Worm (Caenorhabditis elegans) whole organism, young adult: ENCODE measurements around the gene B0513.90.

Experiments used
- F49E8.2 ChIP-seq: sonication (generic microtip); optimal IDR thresholded peaks from 3 replicates; lab custom pipeline; 2017; ENCODE audit warnings: missing genetic modification characterization, mild to moderate bottlenecking, missing compliant biosample characterization, antibody characterized with exemption, moderate library complexity; ENCODE audit not compliant: insufficient read depth
- T26A5.8 ChIP-seq: sonication (generic microtip); optimal IDR thresholded peaks from 2 replicates; lab custom pipeline; 2016; ENCODE audit warnings: missing genetic modification characterization, missing compliant biosample characterization
- attf-5 ChIP-seq: fragments of 200-800 bp; sonication (Bioruptor generic); optimal IDR thresholded peaks from 2 replicates; lab custom pipeline; 2018; ENCODE audit warnings: mild to moderate bottlenecking, missing genetic modification characterization, missing compliant biosample characterization
- ceh-40 ChIP-seq: fragments of 200-800 bp; sonication (Bioruptor generic); IDR thresholded peaks from 2 replicates; pipeline ENCODE4 v1.3.6; 2022; ENCODE audit warnings: missing genetic modification characterization, missing compliant biosample characterization
- ets-4 ChIP-seq: fragments of 200-800 bp; sonication (Bioruptor generic); optimal IDR thresholded peaks from 2 replicates; lab custom pipeline; 2018; ENCODE audit warnings: mild to moderate bottlenecking, missing genetic modification characterization, missing compliant biosample characterization
- madf-10 ChIP-seq: sonication (generic microtip); optimal IDR thresholded peaks from 2 replicates; lab custom pipeline; 2016; ENCODE audit warnings: mild to moderate bottlenecking, missing genetic modification characterization, missing compliant biosample characterization
- nhr-90 ChIP-seq: sonication (generic microtip); optimal IDR thresholded peaks from 2 replicates; lab custom pipeline; 2016; ENCODE audit warnings: missing genotype, mild to moderate bottlenecking, missing genetic modification characterization, missing compliant biosample characterization
- ztf-26 ChIP-seq: sonication (generic microtip); optimal IDR thresholded peaks from 2 replicates; lab custom pipeline; 2017; ENCODE audit warnings: missing genetic modification characterization, missing compliant biosample characterization
- ztf-6 ChIP-seq: fragments of 200-800 bp; sonication (Bioruptor generic); IDR thresholded peaks from 2 replicates; pipeline ENCODE4 v1.3.6; 2022; ENCODE audit warnings: missing genetic modification reagents, missing genetic modification characterization, missing compliant biosample characterization

ce11 chrIV:13880370-13880769, 13.5 kb downstream of the B0513.90 start:
- TF ChIP-seq ztf-6 (GFP tag; lab: Robert Waterston, UW) (no peak), madf-10 (tag; lab: Kevin White, UChicago) (no peak), F49E8.2 (no peak), ztf-26 (no peak), ceh-40 (GFP tag; lab: Robert Waterston, UW) (no peak), attf-5 (no peak), T26A5.8 (tag; lab: Kevin White, UChicago) (no peak), ets-4 (GFP tag; lab: Kevin White, UChicago) (no peak), nhr-90 (no peak)
